Worm (Caenorhabditis elegans): ENCODE results near the gene fbxa-83.
"Not testable (repeated sequence)": the region's sequence is repeated elsewhere in the genome, so short reads cannot be mapped to it uniquely, and the experiment has no call there.

ce11 chrIV:14373814-14374213, 47.6 kb upstream of the fbxa-83 start, which contains the start of gene Y67A10A.7:
- not testable (repeated sequence) for TF ChIP-seq M03D4.4 (tag; optimal IDR thresholded peaks at IDR 0.05); unc-39 (tag; optimal IDR thresholded peaks at IDR 0.05); snpc-4 (tag; optimal IDR thresholded peaks at IDR 0.05); lsy-2 (tag; optimal IDR thresholded peaks at IDR 0.05); nhr-12 (tag; optimal IDR thresholded peaks at IDR 0.05); lin-13 (tag; optimal IDR thresholded peaks at IDR 0.05); unc-62 (GFP tag; optimal IDR thresholded peaks at IDR 0.05); zip-8 (tag; optimal IDR thresholded peaks at IDR 0.05); ztf-11 (tag; optimal IDR thresholded peaks at IDR 0.05); elt-3 (tag; optimal IDR thresholded peaks at IDR 0.05); elt-1 (tag; optimal IDR thresholded peaks at IDR 0.05; ENCODE audit: borderline replicate concordance, insufficient read depth); ceh-83 (GFP tag; optimal IDR thresholded peaks at IDR 0.05); nhr-28 (tag; optimal IDR thresholded peaks at IDR 0.05); ces-1 (GFP tag; optimal IDR thresholded peaks at IDR 0.05)

All from whole organism, mixed stage, embryonic.